Fruit fly (Drosophila melanogaster) whole organism, wandering third instar larva: ENCODE data around the gene Klp98A.
A peak's percentile ranks its signal among the peaks of the same experiment; 100 is the strongest.

Experiments
- CG32264 ChIP-seq: fragments of 200-800 bp; sonication (Bioruptor generic); optimal IDR thresholded peaks from 2 replicates; lab custom pipeline; 2016; ENCODE audit warnings: missing biosample characterization, missing genetic modification characterization
- CG9705 ChIP-seq: fragments of 200-800 bp; sonication (Bioruptor generic); optimal IDR thresholded peaks from 2 replicates; lab custom pipeline; 2018; ENCODE audit warnings: missing biosample characterization, mild to moderate bottlenecking, missing genetic modification characterization
- Dfd ChIP-seq: fragments of >200 bp; optimal IDR thresholded peaks from 2 replicates; lab custom pipeline; 2017; ENCODE audit warnings: missing biosample characterization, missing genetic modification characterization
- Dif ChIP-seq: fragments of 200-275, 200-300 bp; sonication (Bioruptor generic); optimal IDR thresholded peaks from 2 replicates; lab custom pipeline; 2018; ENCODE audit warnings: missing biosample characterization, missing genetic modification characterization; ENCODE audit not compliant: partially characterized antibody
- HLH106 ChIP-seq: fragments of 200-800 bp; optimal IDR thresholded peaks from 3 replicates; lab custom pipeline; 2019; ENCODE audit warnings: missing biosample characterization, mild to moderate bottlenecking, missing genetic modification characterization, moderate library complexity
- Hnf4 ChIP-seq: fragments of 200-800 bp; sonication (Bioruptor generic); optimal IDR thresholded peaks from 2 replicates; lab custom pipeline; 2016; ENCODE audit warnings: missing biosample characterization, mild to moderate bottlenecking, missing genetic modification characterization
- Hr78 ChIP-seq: fragments of >200 bp; optimal IDR thresholded peaks from 2 replicates; lab custom pipeline; 2017; ENCODE audit warnings: missing biosample characterization, missing genetic modification characterization
- Hr83 ChIP-seq: fragments of 200-300 bp; sonication (Bioruptor generic); optimal IDR thresholded peaks from 2 replicates; lab custom pipeline; 2016; ENCODE audit warnings: missing biosample characterization, mild to moderate bottlenecking, missing genetic modification characterization, moderate library complexity; ENCODE audit not compliant: poor library complexity, severe bottlenecking
- Jra ChIP-seq: sonication (Bioruptor generic); optimal IDR thresholded peaks from 2 replicates; lab custom pipeline; 2016; ENCODE audit warnings: missing biosample characterization, missing genetic modification characterization
- Mio ChIP-seq: sonication (Bioruptor generic); optimal IDR thresholded peaks from 2 replicates; lab custom pipeline; 2016; ENCODE audit warnings: missing biosample characterization, missing genetic modification characterization
- Myc ChIP-seq: fragments of >200 bp; optimal IDR thresholded peaks from 2 replicates; lab custom pipeline; 2017
- N ChIP-seq: fragments of >200 bp; optimal IDR thresholded peaks from 2 replicates; lab custom pipeline; 2018; ENCODE audit warnings: missing biosample characterization, missing external identifiers, missing genetic modification characterization
- OdsH ChIP-seq: fragments of 200-800 bp; sonication (Bioruptor generic); optimal IDR thresholded peaks from 2 replicates; lab custom pipeline; 2016; ENCODE audit warnings: missing biosample characterization, mild to moderate bottlenecking, missing genetic modification characterization
- Rel ChIP-seq, 2 experiments: fragments of 200-800 bp; sonication (Bioruptor generic) in 1 of 2; optimal IDR thresholded peaks; 2 replicates in 1 of 2; 3 replicates in 1 of 2; lab custom pipeline; 2016 to 2019; ENCODE audit warnings: mild to moderate bottlenecking in 2 of 2, missing biosample characterization in 2 of 2, missing genetic modification characterization in 2 of 2, moderate library complexity in 1 of 2
- Sp1 ChIP-seq: fragments of 200-800 bp; sonication (Bioruptor generic); optimal IDR thresholded peaks from 3 replicates; lab custom pipeline; 2019; ENCODE audit warnings: missing biosample characterization, mild to moderate bottlenecking, missing genetic modification characterization, moderate library complexity
- Vsx2 ChIP-seq: fragments of 200-300, 225-300 bp; sonication (Bioruptor generic); optimal IDR thresholded peaks from 2 replicates; lab custom pipeline; 2018; ENCODE audit warnings: missing biosample characterization, missing genetic modification characterization; ENCODE audit not compliant: partially characterized antibody
- br ChIP-seq: fragments of 200-800 bp; sonication (Bioruptor generic); optimal IDR thresholded peaks from 2 replicates; lab custom pipeline; 2016; ENCODE audit warnings: missing biosample characterization, missing genetic modification characterization
- dl ChIP-seq, 2 experiments: fragments of 175-275, 200-275 bp in 1 of 2; fragments of 200-275 bp in 1 of 2; sonication (Bioruptor generic); optimal IDR thresholded peaks; lab custom pipeline; 2018; ENCODE audit warnings: mild to moderate bottlenecking in 2 of 2, missing biosample characterization in 2 of 2, missing genetic modification characterization in 2 of 2, moderate library complexity in 2 of 2; ENCODE audit not compliant: partially characterized antibody in 2 of 2, insufficient read depth in 1 of 2
- ey ChIP-seq: fragments of 200-800 bp; sonication (Bioruptor generic); optimal IDR thresholded peaks from 2 replicates; lab custom pipeline; 2016; ENCODE audit warnings: missing biosample characterization, missing genetic modification characterization
- foxo ChIP-seq, 2 experiments: fragments of 200-800 bp; sonication (Bioruptor generic); optimal IDR thresholded peaks; 2 replicates in 1 of 2; 3 replicates in 1 of 2; lab custom pipeline; 2016 to 2017; ENCODE audit warnings: missing biosample characterization in 2 of 2, missing genetic modification characterization in 2 of 2
- fru ChIP-seq: fragments of 200-800 bp; sonication (Bioruptor generic); optimal IDR thresholded peaks from 3 replicates; lab custom pipeline; 2016; ENCODE audit warnings: missing biosample characterization, mild to moderate bottlenecking, missing genetic modification characterization
- h ChIP-seq: fragments of 200-800 bp; sonication (Bioruptor generic); optimal IDR thresholded peaks from 3 replicates; lab custom pipeline; 2016; ENCODE audit warnings: missing biosample characterization, mild to moderate bottlenecking, missing genetic modification characterization
- jim ChIP-seq: fragments of 175-275, 200-325 bp; sonication (Bioruptor generic); optimal IDR thresholded peaks from 2 replicates; lab custom pipeline; 2016; ENCODE audit warnings: missing biosample characterization, mild to moderate bottlenecking, missing genetic modification characterization
- psq ChIP-seq: fragments of 200-800 bp; sonication (Bioruptor generic); optimal IDR thresholded peaks from 3 replicates; lab custom pipeline; 2017; ENCODE audit warnings: missing biosample characterization, mild to moderate bottlenecking, missing genetic modification characterization, moderate library complexity
- rgr ChIP-seq: fragments of 200-800 bp; sonication (Bioruptor generic); optimal IDR thresholded peaks from 3 replicates; lab custom pipeline; 2016; ENCODE audit warnings: missing biosample characterization, mild to moderate bottlenecking, missing genetic modification characterization
- sage ChIP-seq: fragments of 200-800 bp; sonication (Bioruptor generic); optimal IDR thresholded peaks from 2 replicates; lab custom pipeline; 2016; ENCODE audit warnings: missing biosample characterization, mild to moderate bottlenecking, missing genetic modification characterization
- woc ChIP-seq: sonication (Bioruptor generic); optimal IDR thresholded peaks from 2 replicates; lab custom pipeline; 2016; ENCODE audit warnings: missing biosample characterization, mild to moderate bottlenecking, missing genetic modification characterization

The Klp98A gene

dm6 chr3R:27597258-27597657, 38.3 kb upstream of the Klp98A start:
- TF ChIP-seq ey (GFP tag; lab: Kevin White, UChicago) (no peak), Hr78 (no peak), woc (no peak), Hr83 (GFP tag; lab: Kevin White, UChicago) (no peak), Sp1 (no peak)

DNA sequence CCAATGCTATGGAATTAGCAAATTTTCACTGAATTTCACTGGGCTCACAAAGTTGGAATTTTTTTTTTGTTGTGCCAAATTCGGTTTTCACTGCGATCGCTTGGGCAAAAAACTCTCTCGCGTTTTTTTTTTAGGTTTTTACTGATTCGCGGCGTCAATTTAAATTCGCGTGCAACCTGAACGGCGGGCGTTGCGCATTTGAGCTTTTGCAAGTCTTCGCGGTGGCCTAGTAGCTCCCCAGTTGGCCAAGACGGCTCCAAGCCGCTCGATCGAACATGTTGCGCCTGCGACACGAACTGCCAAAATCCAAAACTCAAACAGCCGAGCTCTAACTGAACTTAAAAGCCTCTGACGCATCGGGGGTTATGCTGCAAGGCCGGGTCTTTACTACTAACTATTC, 37.0 kb upstream of the Klp98A start, which contains the start of gene CG5639:
Gene CG5639 (minus strand): TSS at position 152 of the 400 bp plus-strand sequence.
- TF ChIP-seq dl (GFP tag; optimal IDR thresholded peaks at IDR 0.05; lab: Kevin White, UChicago; ENCODE audit: insufficient read depth in 1 of 2, partially characterized antibody in 2 of 2): no peak

DNA sequence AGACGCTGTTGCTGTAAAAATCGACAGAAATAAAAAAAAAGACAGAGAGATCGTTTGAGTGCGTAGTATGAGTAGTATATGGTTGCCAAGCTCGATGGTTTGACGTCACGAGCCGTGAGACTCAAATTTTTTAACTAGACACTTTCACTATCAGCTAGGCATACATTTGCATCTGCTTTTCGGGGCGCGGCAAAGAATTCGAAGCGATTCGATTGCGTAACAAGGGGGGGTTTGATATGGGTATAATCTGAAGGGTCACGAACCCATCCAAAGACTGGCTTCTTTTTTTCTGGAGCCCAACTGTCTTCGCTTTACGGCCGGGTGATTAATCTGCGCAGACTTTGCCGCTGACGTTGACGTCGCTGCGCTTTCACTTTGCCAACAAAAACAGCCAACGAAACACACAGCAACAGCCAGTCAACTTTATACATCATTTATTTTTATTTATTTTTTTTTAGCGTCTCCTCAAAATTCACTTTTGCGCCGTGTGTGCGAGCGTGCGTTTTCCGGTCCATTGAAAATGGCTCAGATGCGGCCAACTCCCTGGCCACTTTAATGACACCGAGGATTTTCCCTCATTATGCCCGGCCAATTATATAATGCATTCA, 34.7 kb upstream of the Klp98A start:
- TF ChIP-seq CG32264 (GFP tag; lab: Kevin White, UChicago): no peak
- no peak for TF ChIP-seq ey (GFP tag; lab: Kevin White, UChicago)
- TF ChIP-seq, all 38 proteins: peak for 0

DNA sequence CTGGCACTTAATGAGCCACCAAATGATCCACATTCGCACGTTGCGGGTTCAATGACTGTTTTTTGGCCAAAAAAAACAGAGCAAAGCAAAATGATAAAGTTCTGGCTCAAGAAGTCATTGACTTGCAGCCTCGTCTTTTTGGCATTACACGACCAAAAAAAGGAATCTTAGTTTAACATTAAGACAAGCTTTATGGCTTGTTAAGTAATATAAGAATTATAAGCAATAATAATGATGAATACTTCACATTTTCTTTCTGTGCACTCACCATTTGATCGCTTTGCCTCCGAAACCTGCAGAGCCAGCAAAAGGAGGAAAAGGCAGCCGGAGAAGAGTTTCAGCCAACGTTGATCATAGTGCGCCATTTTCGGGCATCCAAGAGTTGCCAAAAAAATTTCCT, 34.2 kb upstream of the Klp98A start:
- TF ChIP-seq br (peak; percentile 66), CG9705 (GFP tag; lab: Kevin White, UChicago) (peak; percentile 27), HLH106 (tag; lab: Kevin White, UChicago) (peak; percentile 67), Dfd (GFP tag; lab: Kevin White, UChicago) (no peak), foxo (GFP tag; optimal IDR thresholded peaks at IDR 0.05; lab: Kevin White, UChicago) (peak in 1 of 2 experiments; percentile 65), sage (GFP tag; lab: Kevin White, UChicago) (peak; percentile 35), h (GFP tag; lab: Kevin White, UChicago) (peak; percentile 53), Mio (GFP tag; lab: Kevin White, UChicago) (no peak), Vsx2 (GFP tag; lab: Kevin White, UChicago) (no peak), rgr (GFP tag; lab: Kevin White, UChicago) (no peak), psq (GFP tag; lab: Kevin White, UChicago) (peak; percentile 71), Dif (GFP tag; lab: Kevin White, UChicago) (no peak), OdsH (GFP tag; lab: Kevin White, UChicago) (peak; percentile 43), Rel (GFP tag; optimal IDR thresholded peaks at IDR 0.05; lab: Kevin White, UChicago) (no peak), Rel (tag; optimal IDR thresholded peaks at IDR 0.05; lab: Kevin White, UChicago) (peak; percentile 6), ey (GFP tag; lab: Kevin White, UChicago) (peak; percentile 52), fru (peak; percentile 60), Sp1 (peak; percentile 69), woc (peak; percentile 47), CG32264 (GFP tag; lab: Kevin White, UChicago) (no peak)

DNA sequence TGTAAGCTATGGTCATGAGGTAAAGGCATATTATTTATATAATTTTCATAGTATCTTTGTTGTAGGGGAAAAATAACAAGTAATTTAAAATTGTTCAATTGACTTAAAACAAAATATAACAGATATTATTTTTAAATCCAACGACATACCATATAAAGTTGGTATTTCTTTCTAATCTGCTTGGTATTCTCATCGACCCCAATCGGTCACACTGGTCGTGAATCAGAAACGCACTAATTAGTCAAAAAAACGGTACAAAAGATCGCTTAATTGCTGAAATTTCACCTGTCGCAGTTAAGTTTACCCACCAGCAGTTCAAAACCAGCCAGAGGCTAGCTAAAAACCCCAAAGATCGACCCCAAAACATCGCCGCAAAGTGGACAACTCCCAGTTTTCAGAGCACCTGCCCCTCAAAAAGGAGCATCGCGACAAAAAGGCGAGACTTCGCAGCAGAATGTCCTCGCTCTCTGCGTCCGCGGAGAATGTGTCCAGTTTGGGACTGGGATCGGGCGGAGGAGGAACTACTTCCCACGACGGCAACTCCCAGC, 23.8 kb upstream of the Klp98A start, which contains the start of gene pins:
Gene pins (plus strand): TSS at position 207 of the 548 bp plus-strand sequence.
- no peak for TF ChIP-seq Rel (GFP tag; optimal IDR thresholded peaks at IDR 0.05; lab: Kevin White, UChicago)
- TF ChIP-seq Rel (tag; optimal IDR thresholded peaks at IDR 0.05; lab: Kevin White, UChicago): no peak
- TF ChIP-seq N: no peak
- no peak for TF ChIP-seq OdsH (GFP tag; lab: Kevin White, UChicago)
- TF ChIP-seq jim (GFP tag; lab: Kevin White, UChicago): no peak
- no peak for TF ChIP-seq foxo (GFP tag; optimal IDR thresholded peaks at IDR 0.05; lab: Kevin White, UChicago)
- no peak for TF ChIP-seq Jra (GFP tag; lab: Kevin White, UChicago)
- TF ChIP-seq Myc: no peak
- no peak for TF ChIP-seq Dfd (GFP tag; lab: Kevin White, UChicago)
- TF ChIP-seq sage (GFP tag; lab: Kevin White, UChicago): no peak
- TF ChIP-seq CG32264 (GFP tag; lab: Kevin White, UChicago): no peak
- no peak for TF ChIP-seq Hnf4
- TF ChIP-seq Hr83 (GFP tag; lab: Kevin White, UChicago): no peak
